Worm (Caenorhabditis elegans): ENCODE results near the gene sdz-36.
"Not testable (repeated sequence)": the region's sequence is repeated elsewhere in the genome, so short reads cannot be mapped to it uniquely, and the experiment has no call there.

sdz-36 gene

DNA sequence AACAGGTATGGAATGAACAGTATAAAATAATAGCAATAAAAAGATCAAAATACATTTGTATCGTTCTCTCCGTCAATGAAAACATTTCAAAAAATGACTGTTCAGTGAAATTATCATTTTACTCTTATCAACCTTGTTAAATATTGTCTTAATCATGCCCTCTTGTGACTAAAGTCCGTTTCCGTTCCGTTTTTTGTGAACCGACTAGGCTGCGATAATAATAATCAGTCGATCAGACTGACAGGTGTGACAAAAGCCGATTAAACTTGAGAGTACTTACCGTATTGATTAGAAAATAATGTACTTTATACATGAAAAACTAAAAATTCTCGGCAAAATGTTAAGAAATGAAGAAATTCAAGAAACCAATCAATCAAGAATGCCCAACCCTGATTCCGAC, 8.2 kb upstream of the sdz-36 start, which contains the start of gene ins-7 (continued):
- TF ChIP-seq pqm-1 (tag; optimal IDR thresholded peaks at IDR 0.05) = peak; percentile 64
- no peak for TF ChIP-seq attf-4 (tag; optimal IDR thresholded peaks at IDR 0.05)
- no peak for TF ChIP-seq mep-1 (tag; optimal IDR thresholded peaks at IDR 0.05)

DNA sequence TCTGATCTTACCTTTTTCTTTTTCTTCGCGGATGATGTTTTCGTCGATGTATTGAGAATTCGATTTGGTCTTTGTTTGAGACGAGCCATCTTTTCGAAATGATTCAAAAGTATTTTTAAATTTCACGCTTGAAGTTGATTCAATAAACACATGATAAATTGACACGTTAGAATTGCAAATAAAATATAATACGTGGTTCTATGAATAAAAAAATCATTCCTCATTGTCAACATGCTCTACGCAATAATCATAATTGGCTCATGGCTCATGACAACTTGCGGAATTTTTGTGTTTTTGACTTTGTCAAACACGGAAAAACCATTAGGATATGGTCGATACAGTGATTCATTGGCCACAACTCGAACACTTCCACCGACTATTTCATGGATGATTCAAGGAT, 7.3 kb upstream of the sdz-36 start, which contains the start of the genes htas-1 and ZK1251.3:
Gene htas-1 (minus strand): TSS at position 101 of the 400 bp plus-strand sequence.
Gene ZK1251.3 (plus strand): TSS at position 226 of the 400 bp plus-strand sequence.
- TF ChIP-seq lim-7 (GFP tag; IDR thresholded peaks at IDR 0.05) (no peak), mxl-2 (GFP tag; conservative IDR thresholded peaks at IDR 0.05) (no peak), mes-2 (tag; optimal IDR thresholded peaks at IDR 0.05; ENCODE audit: poor library complexity, severe bottlenecking) (no peak), hlh-30 (tag; optimal IDR thresholded peaks at IDR 0.05; ENCODE audit: insufficient read depth) (no peak), set-16 (GFP tag; IDR thresholded peaks at IDR 0.05) (no peak), mdt-29 (GFP tag; IDR thresholded peaks at IDR 0.05) (no peak), dmd-8 (GFP tag; IDR thresholded peaks at IDR 0.05) (no peak), ceh-32 (tag; optimal IDR thresholded peaks at IDR 0.05; ENCODE audit: poor library complexity) (no peak), tag-97 (GFP tag; IDR thresholded peaks at IDR 0.05) (no peak), zip-2 (tag; optimal IDR thresholded peaks at IDR 0.05) (no peak), lsy-2 (tag; optimal IDR thresholded peaks at IDR 0.05) (no peak), tra-1 (GFP tag; IDR thresholded peaks at IDR 0.05) (no peak), zfp-2 (tag; optimal IDR thresholded peaks at IDR 0.05) (no peak), ctbp-1 (GFP tag; IDR thresholded peaks at IDR 0.05) (no peak), unc-130 (GFP tag; optimal IDR thresholded peaks at IDR 0.05) (no peak)

ce11 chrIV:9688715-9689114, 2.0 kb upstream of the sdz-36 start, which contains the start of gene msp-76:
Gene msp-76, plus strand, starts transcription at chrIV:9689015.
- TF ChIP-seq jun-1 (tag; optimal IDR thresholded peaks at IDR 0.05); pha-4 (GFP tag; IDR thresholded peaks at IDR 0.05); pha-4 (tag; optimal IDR thresholded peaks at IDR 0.05); tag-97 (GFP tag; IDR thresholded peaks at IDR 0.05): not testable (repeated sequence)

- TF ChIP-seq F44E2.7 (GFP tag; IDR thresholded peaks at IDR 0.05) = no peak
- no peak for TF ChIP-seq tag-97 (GFP tag; IDR thresholded peaks at IDR 0.05)
- TF ChIP-seq madf-5 (GFP tag; IDR thresholded peaks at IDR 0.05) = no peak
- TF ChIP-seq ceh-28 (tag; optimal IDR thresholded peaks at IDR 0.05) = no peak
- TF ChIP-seq ceh-82 (tag; optimal IDR thresholded peaks at IDR 0.05) = no peak
Measured at ce11 chrIV:9692874-9693273, 2.1 kb downstream of the sdz-36 start, which contains the start of gene twk-9. Gene twk-9, plus strand, starts transcription at chrIV:9693174.

DNA sequence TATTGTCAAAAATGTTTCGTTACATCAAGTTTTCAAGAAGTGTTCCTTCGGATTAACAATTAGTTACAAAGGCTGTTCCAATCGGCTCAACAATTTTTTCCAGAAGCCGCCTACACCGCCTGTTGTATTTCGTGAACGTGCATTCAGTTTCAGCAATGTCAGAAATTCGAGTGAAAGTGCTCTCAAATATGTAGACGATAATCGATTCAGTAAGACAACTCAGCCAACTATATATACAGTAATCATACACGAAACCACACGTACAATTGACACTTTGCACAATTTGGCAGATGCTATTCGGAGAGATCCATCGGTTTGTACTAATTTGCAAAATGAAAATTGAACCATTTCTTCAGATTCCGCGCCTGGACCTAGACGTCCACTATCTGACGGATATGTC, 5.8 kb downstream of the sdz-36 start:
- TF ChIP-seq unc-62 (GFP tag; optimal IDR thresholded peaks at IDR 0.05 in 1 of 2) (peak in 1 of 2 experiments; percentile 99), unc-62 (tag; optimal IDR thresholded peaks at IDR 0.05) (no peak), F26F4.8 (GFP tag; conservative IDR thresholded peaks at IDR 0.05) (no peak), mdl-1 (tag; optimal IDR thresholded peaks at IDR 0.05) (no peak), aha-1 (tag) (peak; percentile 1), nhr-77 (tag; optimal IDR thresholded peaks at IDR 0.05) (no peak)

ce11 chrIV:9697869-9698268, 7.1 kb downstream of the sdz-36 start:
- TF ChIP-seq attf-4 (tag; optimal IDR thresholded peaks at IDR 0.05) (no peak), unc-62 (GFP tag; optimal IDR thresholded peaks at IDR 0.05 in 1 of 2) (peak in 1 of 2 experiments; percentile 91), unc-62 (tag; optimal IDR thresholded peaks at IDR 0.05) (no peak)

Data from whole organism, L4 larva.